Fruit fly (Drosophila melanogaster): ENCODE data around the gene Sfmbt.

Gene Sfmbt

dm6 chr2L:13191894-13192293 is 15.3 kb upstream of the Sfmbt start, which contains the start of the genes CG16974 and Edem2 (continued):
- TF ChIP-seq Tbp (GFP tag; optimal IDR thresholded peaks at IDR 0.05) (no peak), TFAM (GFP tag; optimal IDR thresholded peaks at IDR 0.05) (no peak), Aef1 (GFP tag; IDR thresholded peaks at IDR 0.05) (peak; percentile 70), Sry-β (GFP tag; optimal IDR thresholded peaks at IDR 0.05) (peak; percentile 6), gfzf (GFP tag; optimal IDR thresholded peaks at IDR 0.05) (peak; percentile 73), CG12071 (GFP tag; optimal IDR thresholded peaks at IDR 0.05) (no peak), CG17385 (GFP tag; optimal IDR thresholded peaks at IDR 0.05) (no peak), otp (GFP tag; IDR thresholded peaks at IDR 0.05) (0 out of 3 replicates have a peak, but pooled peaks have one; percentile 53), trh (GFP tag; optimal IDR thresholded peaks at IDR 0.05) (peak; percentile 4), CG3281 (GFP tag; optimal IDR thresholded peaks at IDR 0.05) (no peak), wor (GFP tag; IDR thresholded peaks at IDR 0.05) (peak; percentile 20; the same call in 1 of the 2 replicates), Sry-δ (GFP tag; optimal IDR thresholded peaks at IDR 0.05) (peak; percentile 3), Hr3 (GFP tag; optimal IDR thresholded peaks at IDR 0.05) (peak; percentile 78), Oli (tag; optimal IDR thresholded peaks at IDR 0.05) (no peak), chn (GFP tag; optimal IDR thresholded peaks at IDR 0.05) (peak; percentile 68), CG6689 (GFP tag; IDR thresholded peaks at IDR 0.05) (peak; percentile 79), Sox102F (GFP tag; optimal IDR thresholded peaks at IDR 0.05) (no peak), mld (GFP tag; IDR thresholded peaks at IDR 0.05; ENCODE audit: partially characterized antibody) (no peak), CG7357 (GFP tag; IDR thresholded peaks at IDR 0.05) (peak; percentile 46; the same call in 1 of the 3 replicates), CG6813 (GFP tag; optimal IDR thresholded peaks at IDR 0.05) (no peak), hb (GFP tag; IDR thresholded peaks at IDR 0.05; ENCODE audit: partially characterized antibody) (no peak), B-H1 (GFP tag; IDR thresholded peaks at IDR 0.05) (peak; percentile 59), CG12104 (GFP tag; optimal IDR thresholded peaks at IDR 0.05) (peak; percentile 60), CG4617 (GFP tag; optimal IDR thresholded peaks at IDR 0.05; ENCODE audit: borderline replicate concordance) (peak; percentile 90), mam (GFP tag; optimal IDR thresholded peaks at IDR 0.05) (peak; percentile 34), Atf-2 (GFP tag; optimal IDR thresholded peaks at IDR 0.05) (no peak), H15 (GFP tag; IDR thresholded peaks at IDR 0.05) (peak; percentile 43; the same call in 1 of the 3 replicates)

- no peak for TF ChIP-seq sim (GFP tag; IDR thresholded peaks at IDR 0.05)
- TF ChIP-seq Nf-YB (GFP tag; optimal IDR thresholded peaks at IDR 0.05) = no peak
- no peak for TF ChIP-seq ac (GFP tag; optimal IDR thresholded peaks at IDR 0.05)
- no peak for TF ChIP-seq CG6683 (GFP tag; optimal IDR thresholded peaks at IDR 0.05)
- no peak for TF ChIP-seq scrt (GFP tag; optimal IDR thresholded peaks at IDR 0.05)
- TF ChIP-seq Pdp1 (GFP tag; optimal IDR thresholded peaks at IDR 0.05) = peak in 1 of 2 experiments; percentile 96
- TF ChIP-seq CG18599 (GFP tag; optimal IDR thresholded peaks at IDR 0.05) = no peak
- TF ChIP-seq vvl (GFP tag; IDR thresholded peaks at IDR 0.05) = peak; percentile 29; the same call in 1 of the 2 replicates
- no peak for TF ChIP-seq fd102C (GFP tag; optimal IDR thresholded peaks at IDR 0.05)
- no peak for TF ChIP-seq Vsx1 (GFP tag; optimal IDR thresholded peaks at IDR 0.05)
- peak; percentile 90 for TF ChIP-seq cg (GFP tag; optimal IDR thresholded peaks at IDR 0.05)
- peak; percentile 15 for TF ChIP-seq Elba2 (GFP tag; optimal IDR thresholded peaks at IDR 0.05)
- TF ChIP-seq gfzf (GFP tag; optimal IDR thresholded peaks at IDR 0.05) = no peak
- TF ChIP-seq Rfx (GFP tag; IDR thresholded peaks at IDR 0.05) = 0 out of 2 replicates have a peak, but pooled peaks have one; percentile 18
- no peak for TF ChIP-seq Deaf1 (tag; optimal IDR thresholded peaks at IDR 0.05)
- no peak for TF ChIP-seq CG4707 (GFP tag; optimal IDR thresholded peaks at IDR 0.05)
- no peak for TF ChIP-seq disco-r (GFP tag; optimal IDR thresholded peaks at IDR 0.05)
- TF ChIP-seq CG2199 (GFP tag; IDR thresholded peaks at IDR 0.05) = no peak
- no peak for TF ChIP-seq CG4617 (GFP tag; optimal IDR thresholded peaks at IDR 0.05; ENCODE audit: borderline replicate concordance)
- no peak for TF ChIP-seq CG2116 (GFP tag; optimal IDR thresholded peaks at IDR 0.05)
- TF ChIP-seq Hsf (GFP tag; optimal IDR thresholded peaks at IDR 0.05) = no peak
- no peak for TF ChIP-seq CTCF (GFP tag; optimal IDR thresholded peaks at IDR 0.05)
- TF ChIP-seq cwo (GFP tag; optimal IDR thresholded peaks at IDR 0.05) = no peak
- TF ChIP-seq CG9215 (GFP tag; IDR thresholded peaks at IDR 0.05) = no peak
- TF ChIP-seq D (optimal IDR thresholded peaks at IDR 0.05) = peak; percentile 37
- no peak for TF ChIP-seq D (GFP tag; optimal IDR thresholded peaks at IDR 0.05)
Observed at dm6 chr2L:13191052-13191678, 14.6 kb upstream of the Sfmbt start.
